Fruit fly (Drosophila melanogaster) whole organism, embryonic: ENCODE measurements around the gene Dlip2.

ENCODE experiments used
- BEAF-32 ChIP-seq: fragments of 200-800 bp; sonication (Bioruptor generic); optimal IDR thresholded peaks from 3 replicates; lab custom pipeline; 2017; ENCODE audit warnings: missing biosample characterization, missing genetic modification characterization, mild to moderate bottlenecking, moderate library complexity, missing genetic modification reagents
- CG10274 ChIP-seq: fragments of 200-800 bp; sonication (Bioruptor generic); optimal IDR thresholded peaks from 3 replicates; lab custom pipeline; 2017; ENCODE audit warnings: missing biosample characterization, mild to moderate bottlenecking, missing genetic modification characterization
- CG10959 ChIP-seq: fragments of 200-800 bp; sonication (Bioruptor generic); IDR thresholded peaks from 2 replicates; pipeline ENCODE4 v1.3.6; 2022; ENCODE audit warnings: missing biosample characterization, missing genetic modification characterization
- CG12236 ChIP-seq: fragments of 200-800 bp; sonication (Bioruptor generic); optimal IDR thresholded peaks from 2 replicates; lab custom pipeline; 2016; ENCODE audit warnings: missing biosample characterization, missing genetic modification characterization
- CG14014 ChIP-seq: fragments of 200-800 bp; sonication (Bioruptor generic); IDR thresholded peaks from 2 replicates; pipeline ENCODE4 v1.3.6; 2022; ENCODE audit warnings: missing biosample characterization, missing genetic modification characterization
- CG14050 ChIP-seq: fragments of 200-800 bp; sonication (Bioruptor generic); IDR thresholded peaks from 3 replicates; pipeline ENCODE4 v1.3.6; 2022; ENCODE audit warnings: missing biosample characterization, missing genetic modification characterization
- CG15011 ChIP-seq: fragments of 200-800 bp; sonication (Bioruptor generic); optimal IDR thresholded peaks from 3 replicates; lab custom pipeline; 2018; ENCODE audit warnings: missing biosample characterization, mild to moderate bottlenecking, missing genetic modification characterization
- CG1647 ChIP-seq: fragments of 200-800 bp; sonication (Bioruptor generic); optimal IDR thresholded peaks from 3 replicates; lab custom pipeline; 2016; ENCODE audit warnings: missing biosample characterization, missing genetic modification characterization
- CG17802 ChIP-seq: fragments of 200-800 bp; sonication (Bioruptor generic); optimal IDR thresholded peaks from 2 replicates; lab custom pipeline; 2018; ENCODE audit warnings: missing biosample characterization, mild to moderate bottlenecking, missing genetic modification characterization, moderate library complexity
- CG18476 ChIP-seq: fragments of 200-800 bp; sonication (Bioruptor generic); optimal IDR thresholded peaks from 2 replicates; lab custom pipeline; 2016; ENCODE audit warnings: missing biosample characterization, mild to moderate bottlenecking, missing genetic modification characterization
- CG18619 ChIP-seq: fragments of 200-800 bp; sonication (Bioruptor generic); optimal IDR thresholded peaks from 3 replicates; lab custom pipeline; 2017; ENCODE audit warnings: missing biosample characterization, mild to moderate bottlenecking, missing genetic modification characterization
- CG2120 ChIP-seq: fragments of 200-800 bp; sonication (Bioruptor generic); optimal IDR thresholded peaks from 3 replicates; lab custom pipeline; 2016; ENCODE audit warnings: missing biosample characterization, missing genetic modification characterization
- CG2875 ChIP-seq: fragments of 200-800 bp; sonication (Bioruptor generic); optimal IDR thresholded peaks from 2 replicates; lab custom pipeline; 2017; ENCODE audit warnings: missing biosample characterization, mild to moderate bottlenecking, missing genetic modification characterization, missing genetic modification reagents
- CG34422 ChIP-seq: fragments of 200-800 bp; sonication (Bioruptor generic); IDR thresholded peaks from 3 replicates; pipeline ENCODE4 v1.3.6; 2022; ENCODE audit warnings: missing biosample characterization, missing genetic modification characterization
- CG3995 ChIP-seq: fragments of 200-800 bp; sonication (Bioruptor generic); optimal IDR thresholded peaks from 3 replicates; lab custom pipeline; 2016; ENCODE audit warnings: missing biosample characterization, missing genetic modification characterization
- CG42726 ChIP-seq: fragments of 200-800 bp; sonication (Bioruptor generic); IDR thresholded peaks from 2 replicates; pipeline ENCODE4 v1.3.6; 2022; ENCODE audit warnings: missing biosample characterization, missing genetic modification characterization; ENCODE audit not compliant: partially characterized antibody
- CG4328 ChIP-seq: fragments of 200-800 bp; sonication (Bioruptor generic); optimal IDR thresholded peaks from 3 replicates; lab custom pipeline; 2017; ENCODE audit warnings: missing biosample characterization, missing genetic modification reagents, missing genetic modification characterization
- CG4424 ChIP-seq: fragments of 200-800 bp; sonication (Bioruptor generic); optimal IDR thresholded peaks from 3 replicates; lab custom pipeline; 2016; ENCODE audit warnings: missing biosample characterization, missing genetic modification characterization
- CG4820 ChIP-seq: fragments of 200-800 bp; sonication (Bioruptor generic); optimal IDR thresholded peaks from 3 replicates; lab custom pipeline; 2016; ENCODE audit warnings: missing biosample characterization, missing genetic modification characterization
- CG5180 ChIP-seq: fragments of 200-800 bp; sonication (Bioruptor generic); optimal IDR thresholded peaks from 3 replicates; lab custom pipeline; 2017; ENCODE audit warnings: missing biosample characterization, missing genetic modification characterization, mild to moderate bottlenecking, moderate library complexity, missing genetic modification reagents
- CG6175 ChIP-seq: fragments of 200-800 bp; sonication (Bioruptor generic); IDR thresholded peaks from 3 replicates; pipeline ENCODE4 v1.3.6; 2022; ENCODE audit warnings: missing biosample characterization, missing genetic modification characterization
- CG6272 ChIP-seq: fragments of 200-800 bp; sonication (Bioruptor generic); IDR thresholded peaks from 2 replicates; pipeline ENCODE4 v1.3.6; 2022; ENCODE audit warnings: missing biosample characterization, missing genetic modification characterization
- CG6654 ChIP-seq: fragments of 200-800 bp; sonication (Bioruptor generic); optimal IDR thresholded peaks from 2 replicates; lab custom pipeline; 2017; ENCODE audit warnings: missing biosample characterization, mild to moderate bottlenecking, missing genetic modification characterization
- CG7786 ChIP-seq: fragments of 200-800 bp; sonication (Bioruptor generic); optimal IDR thresholded peaks from 2 replicates; lab custom pipeline; 2016; ENCODE audit warnings: missing biosample characterization, missing genetic modification characterization
- CG8388 ChIP-seq: fragments of 200-800 bp; sonication (Bioruptor generic); optimal IDR thresholded peaks from 2 replicates; lab custom pipeline; 2019; ENCODE audit warnings: missing biosample characterization, mild to moderate bottlenecking, missing genetic modification characterization, moderate library complexity
- CG9727 ChIP-seq: fragments of 200-800 bp; sonication (Bioruptor generic); optimal IDR thresholded peaks from 3 replicates; lab custom pipeline; 2017; ENCODE audit warnings: missing biosample characterization, mild to moderate bottlenecking, missing genetic modification characterization
- CG9932 ChIP-seq: fragments of 200-800 bp; sonication (Bioruptor generic); IDR thresholded peaks from 2 replicates; pipeline ENCODE4 v1.3.6; 2022; ENCODE audit warnings: missing biosample characterization, missing genetic modification characterization
- Dad ChIP-seq: fragments of 200-800 bp; sonication (Bioruptor generic); optimal IDR thresholded peaks from 3 replicates; lab custom pipeline; 2016; ENCODE audit warnings: missing biosample characterization, missing genetic modification characterization
- Elba2 ChIP-seq: fragments of 200-800 bp; sonication (Bioruptor generic); optimal IDR thresholded peaks from 3 replicates; lab custom pipeline; 2016; ENCODE audit warnings: missing biosample characterization, missing genetic modification characterization
- Hmr ChIP-seq: fragments of 200-800 bp; sonication (Bioruptor generic); optimal IDR thresholded peaks from 3 replicates; lab custom pipeline; 2017; ENCODE audit warnings: mild to moderate bottlenecking, missing biosample characterization, missing genetic modification reagents, missing genetic modification characterization
- Nf-YA ChIP-seq: fragments of 200-800 bp; sonication (Bioruptor generic); IDR thresholded peaks from 2 replicates; pipeline ENCODE4 v1.3.6; 2022; ENCODE audit warnings: missing biosample characterization, missing genetic modification characterization
- PHDP ChIP-seq: fragments of 200-800 bp; sonication (Bioruptor generic); optimal IDR thresholded peaks from 3 replicates; lab custom pipeline; 2018; ENCODE audit warnings: missing biosample characterization, mild to moderate bottlenecking, missing genetic modification characterization, moderate library complexity
- Side ChIP-seq: fragments of 200-800 bp; sonication (Bioruptor generic); optimal IDR thresholded peaks from 2 replicates; lab custom pipeline; 2016; ENCODE audit warnings: missing biosample characterization, missing genetic modification characterization
- Sry-β ChIP-seq: fragments of 200-800 bp; sonication (Bioruptor generic); optimal IDR thresholded peaks from 2 replicates; lab custom pipeline; 2018; ENCODE audit warnings: missing biosample characterization, mild to moderate bottlenecking, missing genetic modification characterization, moderate library complexity
- YL-1 ChIP-seq: fragments of 200-800 bp; sonication (Bioruptor generic); optimal IDR thresholded peaks from 3 replicates; lab custom pipeline; 2017; ENCODE audit warnings: missing biosample characterization, mild to moderate bottlenecking, missing genetic modification characterization
- ato ChIP-seq: fragments of 200-800 bp; sonication (Bioruptor generic); IDR thresholded peaks from 2 replicates; pipeline ENCODE4 v1.3.6; 2022; ENCODE audit warnings: missing biosample characterization, missing genetic modification characterization; ENCODE audit not compliant: partially characterized antibody
- crc ChIP-seq: fragments of 200-800 bp; sonication (Bioruptor generic); optimal IDR thresholded peaks from 2 replicates; lab custom pipeline; 2016; ENCODE audit warnings: missing biosample characterization, missing genetic modification characterization
- en ChIP-seq: fragments of 200-800 bp; sonication (Bioruptor generic); optimal IDR thresholded peaks from 2 replicates; lab custom pipeline; 2016; ENCODE audit warnings: missing biosample characterization, missing genetic modification characterization
- fru ChIP-seq: fragments of >200 bp; optimal IDR thresholded peaks from 2 replicates; lab custom pipeline; 2017
- gem ChIP-seq: fragments of 200-800 bp; sonication (Bioruptor generic); optimal IDR thresholded peaks from 2 replicates; lab custom pipeline; 2019; ENCODE audit warnings: missing biosample characterization, mild to moderate bottlenecking, missing genetic modification characterization, moderate library complexity
- inv ChIP-seq: fragments of 200-800 bp; sonication (Bioruptor generic); IDR thresholded peaks from 2 replicates; pipeline ENCODE4 v1.3.6; 2022; ENCODE audit warnings: missing biosample characterization, missing genetic modification characterization; ENCODE audit not compliant: partially characterized antibody
- luna ChIP-seq: fragments of 200-800 bp; sonication (Bioruptor generic); optimal IDR thresholded peaks from 2 replicates; lab custom pipeline; 2016; ENCODE audit warnings: missing biosample characterization, missing genetic modification characterization
- maf-S ChIP-seq: fragments of 200-800 bp; sonication (Bioruptor generic); optimal IDR thresholded peaks from 2 replicates; lab custom pipeline; 2016; ENCODE audit warnings: missing biosample characterization, missing genetic modification characterization
- mld ChIP-seq: fragments of 200-800 bp; sonication (Bioruptor generic); IDR thresholded peaks from 3 replicates; pipeline ENCODE4 v1.3.6; 2022; ENCODE audit warnings: missing biosample characterization, missing genetic modification characterization; ENCODE audit not compliant: partially characterized antibody
- nmo ChIP-seq: fragments of 200-800 bp; sonication (Bioruptor generic); optimal IDR thresholded peaks from 2 replicates; lab custom pipeline; 2018; ENCODE audit warnings: missing biosample characterization, mild to moderate bottlenecking, missing genetic modification characterization, moderate library complexity
- peb ChIP-seq: fragments of 200-800 bp; sonication (Bioruptor generic); IDR thresholded peaks from 2 replicates; pipeline ENCODE4 v1.3.6; 2022; ENCODE audit warnings: missing biosample characterization, missing genetic modification characterization
- phol ChIP-seq: fragments of 200-800 bp; sonication (Bioruptor generic); optimal IDR thresholded peaks from 3 replicates; lab custom pipeline; 2018; ENCODE audit warnings: missing biosample characterization, mild to moderate bottlenecking, missing genetic modification characterization, moderate library complexity
- row ChIP-seq: fragments of 200-800 bp; sonication (Bioruptor generic); IDR thresholded peaks from 3 replicates; pipeline ENCODE4 v1.3.6; 2022; ENCODE audit warnings: missing biosample characterization, missing genetic modification characterization
- sisA ChIP-seq: fragments of 200-800 bp; sonication (Bioruptor generic); IDR thresholded peaks from 2 replicates; pipeline ENCODE4 v1.3.6; 2022; ENCODE audit warnings: missing biosample characterization, missing genetic modification characterization
- tup ChIP-seq: fragments of 200-800 bp; sonication (Bioruptor generic); optimal IDR thresholded peaks from 2 replicates; lab custom pipeline; 2016; ENCODE audit warnings: missing biosample characterization, mild to moderate bottlenecking, missing genetic modification characterization, moderate library complexity
- wdn ChIP-seq: fragments of 200-800 bp; sonication (Bioruptor generic); IDR thresholded peaks from 2 replicates; pipeline ENCODE4 v1.3.6; 2022; ENCODE audit warnings: missing biosample characterization, missing genetic modification characterization

Gene Dlip2

DNA sequence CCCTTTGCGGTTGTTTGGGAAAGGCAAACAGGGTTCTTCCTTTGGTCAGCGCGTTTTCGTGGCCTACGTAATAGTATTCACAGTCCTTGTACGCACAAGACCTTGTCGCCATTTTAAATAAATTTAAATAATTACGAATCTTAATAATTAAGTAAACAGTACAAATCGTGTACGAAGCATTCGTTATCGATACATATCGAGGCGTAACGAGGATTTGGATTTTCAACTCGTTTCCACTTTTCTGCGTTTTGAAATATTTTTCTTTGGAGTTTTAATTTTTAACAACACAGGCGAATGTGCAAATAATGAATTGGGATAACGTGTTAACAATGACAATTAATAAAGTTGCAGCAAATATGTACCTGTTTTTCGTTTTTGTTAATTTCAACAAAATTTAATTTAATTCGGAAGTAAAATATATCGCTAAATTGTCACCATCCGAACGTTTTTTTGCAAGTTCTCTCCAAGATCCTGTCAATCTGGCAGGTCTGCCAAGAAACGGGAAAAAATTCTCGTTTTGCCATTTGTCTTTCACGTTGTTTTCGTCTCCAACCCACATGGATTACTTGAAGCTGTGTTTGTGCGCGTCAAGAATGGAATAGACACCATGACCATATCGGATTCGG is at the start of gene Dlip2, which contains the start of gene rpk (continued):
- TF ChIP-seq CG34422 (GFP tag; lab: Robert Waterston, UW), result no peak
- no peak for TF ChIP-seq Hmr
- no peak for TF ChIP-seq CG6175
- no peak for TF ChIP-seq peb (GFP tag; lab: Robert Waterston, UW)
- peak; percentile 79 for TF ChIP-seq inv (GFP tag; lab: Robert Waterston, UW)
- TF ChIP-seq CG18619 (GFP tag; lab: Kevin White, UChicago), result no peak
- TF ChIP-seq CG42726 (GFP tag; lab: Robert Waterston, UW), result peak; percentile 60; the same call in 1 of the 2 replicates
- TF ChIP-seq CG17802 (tag; lab: Kevin White, UChicago), result peak; percentile 77
- no peak for TF ChIP-seq PHDP (tag; lab: Kevin White, UChicago)
- TF ChIP-seq Nf-YA (GFP tag; lab: Robert Waterston, UW), result no peak
- TF ChIP-seq CG14050 (GFP tag; lab: Robert Waterston, UW), result no peak
- peak; percentile 12 for TF ChIP-seq CG3995 (GFP tag; lab: Kevin White, UChicago)
- no peak for TF ChIP-seq fru
- TF ChIP-seq CG4424 (GFP tag; lab: Kevin White, UChicago), result no peak
- TF ChIP-seq CG14014, result no peak
- TF ChIP-seq wdn (GFP tag; lab: Robert Waterston, UW), result no peak
- peak; percentile 62 for TF ChIP-seq Sry-β (GFP tag; lab: Kevin White, UChicago)
- TF ChIP-seq en (GFP tag; lab: Kevin White, UChicago), result no peak
- peak; percentile 87 for TF ChIP-seq BEAF-32 (GFP tag; lab: Kevin White, UChicago)
- TF ChIP-seq maf-S (GFP tag; lab: Kevin White, UChicago), result no peak
- no peak for TF ChIP-seq CG7786 (GFP tag; lab: Kevin White, UChicago)
- no peak for TF ChIP-seq CG9932 (GFP tag; lab: Robert Waterston, UW)
- TF ChIP-seq CG2875 (GFP tag; lab: Kevin White, UChicago), result no peak
- no peak for TF ChIP-seq sisA
- TF ChIP-seq Side, result no peak
- no peak for TF ChIP-seq CG12236 (GFP tag; lab: Kevin White, UChicago)
- no peak for TF ChIP-seq CG8388 (GFP tag; lab: Kevin White, UChicago)
- no peak for TF ChIP-seq tup (GFP tag; lab: Kevin White, UChicago)
- TF ChIP-seq CG10959, result no peak
- peak; percentile 24 for TF ChIP-seq gem
- TF ChIP-seq CG6272 (GFP tag; lab: Robert Waterston, UW), result no peak
- no peak for TF ChIP-seq CG10274 (GFP tag; lab: Kevin White, UChicago)
- no peak for TF ChIP-seq CG2120 (GFP tag; lab: Kevin White, UChicago)
- TF ChIP-seq YL-1, result peak; percentile 48
- no peak for TF ChIP-seq CG18476 (GFP tag; lab: Kevin White, UChicago)
- no peak for TF ChIP-seq CG4328 (GFP tag; lab: Kevin White, UChicago)
- no peak for TF ChIP-seq CG9727 (GFP tag; lab: Kevin White, UChicago)
- peak; percentile 90 for TF ChIP-seq phol (tag; lab: Kevin White, UChicago)
- TF ChIP-seq nmo, result peak; percentile 45
- TF ChIP-seq CG15011 (GFP tag; lab: Kevin White, UChicago), result no peak
- TF ChIP-seq Dad (GFP tag; lab: Kevin White, UChicago), result no peak
- TF ChIP-seq Elba2 (GFP tag; lab: Kevin White, UChicago), result no peak
- no peak for TF ChIP-seq CG1647 (GFP tag; lab: Kevin White, UChicago)
- TF ChIP-seq CG5180 (GFP tag; lab: Kevin White, UChicago), result no peak
- no peak for TF ChIP-seq CG4820 (GFP tag; lab: Kevin White, UChicago)
- peak; percentile 66; the same call in 2 of the 3 replicates for TF ChIP-seq row (GFP tag; lab: Robert Waterston, UW)
- peak; percentile 89 for TF ChIP-seq ato (GFP tag; lab: Robert Waterston, UW)
- TF ChIP-seq CG6654 (GFP tag; lab: Kevin White, UChicago), result no peak
- TF ChIP-seq mld (GFP tag; lab: Robert Waterston, UW), result peak; percentile 70; the same call in 1 of the 3 replicates
- TF ChIP-seq luna (GFP tag; lab: Kevin White, UChicago), result no peak
- no peak for TF ChIP-seq crc (GFP tag; lab: Kevin White, UChicago)
